Worm (Caenorhabditis elegans) whole organism, mixed stage, embryonic: ENCODE measurements around the gene srh-138.

Experiments used
- ceh-39 ChIP-seq: fragments of 150-350 bp; optimal IDR thresholded peaks from 2 replicates; lab custom pipeline; 2014; ENCODE audit warnings: missing biosample characterization, missing genetic modification characterization
- unc-39 ChIP-seq: fragments of 150-350 bp; optimal IDR thresholded peaks from 2 replicates; lab custom pipeline; 2014; ENCODE audit warnings: missing biosample characterization, missing genetic modification characterization

DNA sequence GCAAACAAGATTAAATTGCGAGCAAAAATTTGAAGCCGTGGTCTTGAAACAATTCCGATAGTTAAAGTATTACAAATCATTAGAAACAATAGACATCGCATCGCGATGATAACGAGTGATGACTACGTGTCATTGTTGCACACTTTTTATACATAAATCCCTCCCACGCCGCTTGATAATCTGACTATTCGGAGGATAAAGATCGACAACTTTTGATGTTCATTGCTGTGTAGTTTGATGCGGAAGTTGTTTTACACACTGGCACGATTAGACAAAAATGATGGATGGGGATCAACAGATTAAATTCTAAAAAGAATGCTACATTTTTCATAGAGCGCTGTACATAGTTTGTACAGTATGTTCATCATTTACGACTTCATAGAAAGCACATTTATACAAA, 8.5 kb upstream of the srh-138 start, which contains the start of gene T08G3.11:
- no peak for TF ChIP-seq ceh-39
- TF ChIP-seq unc-39 (tag; lab: Kevin White, UChicago), result no peak
